Fruit fly (Drosophila melanogaster) whole organism, embryonic: Measurements from ENCODE around the gene Tsp66A.

Source experiments
- CG14965 ChIP-seq: fragments of 200-800 bp; sonication (Bioruptor generic); optimal IDR thresholded peaks from 2 replicates; lab custom pipeline; 2016; ENCODE audit warnings: missing biosample characterization, missing genetic modification characterization, borderline replicate concordance
- CG17359 ChIP-seq: fragments of 200-800 bp; sonication (Bioruptor generic); optimal IDR thresholded peaks from 3 replicates; lab custom pipeline; 2018; ENCODE audit warnings: missing biosample characterization, mild to moderate bottlenecking, missing genetic modification characterization, moderate library complexity
- CG17802 ChIP-seq: fragments of 200-800 bp; sonication (Bioruptor generic); optimal IDR thresholded peaks from 2 replicates; lab custom pipeline; 2018; ENCODE audit warnings: missing biosample characterization, mild to moderate bottlenecking, missing genetic modification characterization, moderate library complexity
- CG18599 ChIP-seq: fragments of 200-800 bp; sonication (Bioruptor generic); optimal IDR thresholded peaks from 3 replicates; lab custom pipeline; 2017; ENCODE audit warnings: missing biosample characterization, missing genetic modification characterization, mild to moderate bottlenecking, moderate library complexity, missing genetic modification reagents
- CG18619 ChIP-seq: fragments of 200-800 bp; sonication (Bioruptor generic); optimal IDR thresholded peaks from 3 replicates; lab custom pipeline; 2017; ENCODE audit warnings: missing biosample characterization, mild to moderate bottlenecking, missing genetic modification characterization
- CG2875 ChIP-seq: fragments of 200-800 bp; sonication (Bioruptor generic); optimal IDR thresholded peaks from 2 replicates; lab custom pipeline; 2017; ENCODE audit warnings: missing biosample characterization, mild to moderate bottlenecking, missing genetic modification characterization, missing genetic modification reagents
- CG3163 ChIP-seq: fragments of 200-800 bp; sonication (Bioruptor generic); optimal IDR thresholded peaks from 3 replicates; lab custom pipeline; 2016; ENCODE audit warnings: missing biosample characterization, missing genetic modification characterization
- CG3847 ChIP-seq: fragments of 200-800 bp; sonication (Bioruptor generic); IDR thresholded peaks from 2 replicates; pipeline ENCODE4 v1.3.6; 2022; ENCODE audit warnings: missing biosample characterization, missing genetic modification characterization
- CG9727 ChIP-seq: fragments of 200-800 bp; sonication (Bioruptor generic); optimal IDR thresholded peaks from 3 replicates; lab custom pipeline; 2017; ENCODE audit warnings: missing biosample characterization, mild to moderate bottlenecking, missing genetic modification characterization
- D ChIP-seq, 2 experiments: fragments of 200-800 bp in 1 of 2; fragments of >200 bp in 1 of 2; sonication (Bioruptor generic) in 1 of 2; optimal IDR thresholded peaks; 2 replicates in 1 of 2; 3 replicates in 1 of 2; lab custom pipeline; 2017; ENCODE audit warnings: mild to moderate bottlenecking in 1 of 2, missing biosample characterization in 1 of 2, missing genetic modification characterization in 1 of 2, missing genetic modification reagents in 1 of 2
- Dll ChIP-seq: fragments of 200-800 bp; sonication (Bioruptor generic); IDR thresholded peaks from 4 replicates; pipeline ENCODE4 v1.3.6; 2022; ENCODE audit warnings: missing biosample characterization, missing genetic modification characterization; ENCODE audit not compliant: partially characterized antibody
- Drgx ChIP-seq: fragments of 200-800 bp; sonication (Bioruptor generic); IDR thresholded peaks from 2 replicates; pipeline ENCODE4 v1.3.6; 2022; ENCODE audit warnings: missing biosample characterization, missing genetic modification characterization
- Hey ChIP-seq: fragments of 200-800 bp; sonication (Bioruptor generic); optimal IDR thresholded peaks from 3 replicates; lab custom pipeline; 2018; ENCODE audit warnings: missing biosample characterization, mild to moderate bottlenecking, missing genetic modification characterization
- Hr3 ChIP-seq: fragments of 200-800 bp; sonication (Bioruptor generic); optimal IDR thresholded peaks from 3 replicates; lab custom pipeline; 2016; ENCODE audit warnings: missing biosample characterization, missing genetic modification characterization
- MESR4 ChIP-seq: fragments of 200-800 bp; sonication (Bioruptor generic); optimal IDR thresholded peaks from 2 replicates; lab custom pipeline; 2018; ENCODE audit warnings: missing biosample characterization, mild to moderate bottlenecking, missing genetic modification characterization, moderate library complexity
- Optix ChIP-seq: fragments of 200-800 bp; sonication (Bioruptor generic); IDR thresholded peaks from 3 replicates; pipeline ENCODE4 v1.3.6; 2022; ENCODE audit warnings: missing biosample characterization, missing genetic modification characterization
- Pdp1 ChIP-seq, 2 experiments: fragments of 200-800 bp; sonication (Bioruptor generic); optimal IDR thresholded peaks; 3 replicates each; lab custom pipeline; 2016; ENCODE audit warnings: missing biosample characterization in 2 of 2, missing genetic modification characterization in 2 of 2, mild to moderate bottlenecking in 1 of 2, moderate library complexity in 1 of 2
- Side ChIP-seq: fragments of 200-800 bp; sonication (Bioruptor generic); optimal IDR thresholded peaks from 2 replicates; lab custom pipeline; 2016; ENCODE audit warnings: missing biosample characterization, missing genetic modification characterization
- bigmax ChIP-seq: fragments of 200-800 bp; sonication (Bioruptor generic); optimal IDR thresholded peaks from 2 replicates; lab custom pipeline; 2018; ENCODE audit warnings: missing biosample characterization, mild to moderate bottlenecking, missing genetic modification characterization
- caup ChIP-seq: fragments of 200-800 bp; sonication (Bioruptor generic); optimal IDR thresholded peaks from 3 replicates; lab custom pipeline; 2017; ENCODE audit warnings: missing biosample characterization, mild to moderate bottlenecking, missing genetic modification characterization, moderate library complexity; ENCODE audit not compliant: severe bottlenecking
- chinmo ChIP-seq: fragments of 200-800 bp; sonication (Bioruptor generic); IDR thresholded peaks from 4 replicates; pipeline ENCODE4 v1.3.6; 2022; ENCODE audit warnings: missing biosample characterization, missing genetic modification characterization; ENCODE audit not compliant: partially characterized antibody
- ems ChIP-seq: fragments of 200-800 bp; sonication (Bioruptor generic); optimal IDR thresholded peaks from 3 replicates; lab custom pipeline; 2016; ENCODE audit warnings: missing biosample characterization, missing genetic modification characterization
- fd3F ChIP-seq: fragments of 200-800 bp; sonication (Bioruptor generic); optimal IDR thresholded peaks from 2 replicates; lab custom pipeline; 2018; ENCODE audit warnings: missing biosample characterization, mild to moderate bottlenecking, missing genetic modification characterization, moderate library complexity
- fru ChIP-seq: fragments of >200 bp; optimal IDR thresholded peaks from 2 replicates; lab custom pipeline; 2017
- grn ChIP-seq: fragments of 200-800 bp; sonication (Bioruptor generic); optimal IDR thresholded peaks from 3 replicates; lab custom pipeline; 2017; ENCODE audit warnings: missing biosample characterization, missing genetic modification characterization
- gro ChIP-seq: fragments of 200-800 bp; sonication (Bioruptor generic); optimal IDR thresholded peaks from 2 replicates; lab custom pipeline; 2016; ENCODE audit warnings: missing biosample characterization, missing genetic modification characterization
- gsb ChIP-seq: fragments of 200-800 bp; sonication (Bioruptor generic); IDR thresholded peaks from 2 replicates; pipeline ENCODE4 v1.3.6; 2022; ENCODE audit warnings: missing biosample characterization, missing genetic modification characterization
- hkb ChIP-seq, 2 experiments: fragments of 200-800 bp in 1 of 2; fragments of >200 bp in 1 of 2; sonication (Bioruptor generic) in 1 of 2; IDR thresholded peaks in 1 of 2; optimal IDR thresholded peaks in 1 of 2; 2 replicates each; pipeline versions ENCODE4 v1.3.6 to Lab custom; 2017 to 2022; ENCODE audit warnings: missing biosample characterization in 1 of 2, missing genetic modification characterization in 1 of 2
- jumu ChIP-seq: fragments of 200-800 bp; sonication (Bioruptor generic); optimal IDR thresholded peaks from 3 replicates; lab custom pipeline; 2016; ENCODE audit warnings: missing biosample characterization, missing genetic modification characterization
- knrl ChIP-seq: fragments of 200-800 bp; sonication (Bioruptor generic); IDR thresholded peaks from 3 replicates; pipeline ENCODE4 v1.3.6; 2022; ENCODE audit warnings: missing biosample characterization, missing genetic modification characterization; ENCODE audit not compliant: partially characterized antibody
- mirr ChIP-seq: fragments of 200-800 bp; sonication (Bioruptor generic); optimal IDR thresholded peaks from 3 replicates; lab custom pipeline; 2018; ENCODE audit warnings: missing biosample characterization, mild to moderate bottlenecking, missing genetic modification characterization
- nerfin-2 ChIP-seq: fragments of 200-800 bp; sonication (Bioruptor generic); IDR thresholded peaks from 2 replicates; pipeline ENCODE4 v1.3.6; 2022; ENCODE audit warnings: missing biosample characterization, missing genetic modification characterization; ENCODE audit not compliant: partially characterized antibody
- nmo ChIP-seq: fragments of 200-800 bp; sonication (Bioruptor generic); optimal IDR thresholded peaks from 2 replicates; lab custom pipeline; 2018; ENCODE audit warnings: missing biosample characterization, mild to moderate bottlenecking, missing genetic modification characterization, moderate library complexity
- pfk ChIP-seq: fragments of 200-800 bp; sonication (Bioruptor generic); optimal IDR thresholded peaks from 2 replicates; lab custom pipeline; 2018; ENCODE audit warnings: missing biosample characterization, mild to moderate bottlenecking, missing genetic modification characterization, moderate library complexity
- prd ChIP-seq, 3 experiments: fragments of >200 bp in 2 of 3; fragments of 200-800 bp in 1 of 3; sonication (Bioruptor generic) in 1 of 3; optimal IDR thresholded peaks in 2 of 3; IDR thresholded peaks in 1 of 3; 2 replicates in 2 of 3; 3 replicates in 1 of 3; pipeline versions ENCODE4 v1.3.6 to Lab custom; 2017 to 2022; ENCODE audit warnings: missing biosample characterization in 1 of 3, missing genetic modification characterization in 1 of 3
- ranshi ChIP-seq: fragments of 200-800 bp; sonication (Bioruptor generic); IDR thresholded peaks from 2 replicates; pipeline ENCODE4 v1.3.6; 2022; ENCODE audit warnings: missing biosample characterization, missing genetic modification characterization
- row ChIP-seq: fragments of 200-800 bp; sonication (Bioruptor generic); IDR thresholded peaks from 3 replicates; pipeline ENCODE4 v1.3.6; 2022; ENCODE audit warnings: missing biosample characterization, missing genetic modification characterization
- scrt ChIP-seq: fragments of 200-800 bp; sonication (Bioruptor generic); optimal IDR thresholded peaks from 2 replicates; lab custom pipeline; 2018; ENCODE audit warnings: missing biosample characterization, mild to moderate bottlenecking, missing genetic modification characterization, moderate library complexity
- shn ChIP-seq: fragments of 200-800 bp; sonication (Bioruptor generic); optimal IDR thresholded peaks from 3 replicates; lab custom pipeline; 2016; ENCODE audit warnings: missing biosample characterization, missing genetic modification characterization
- sima ChIP-seq: fragments of 200-800 bp; sonication (Bioruptor generic); optimal IDR thresholded peaks from 2 replicates; lab custom pipeline; 2016; ENCODE audit warnings: missing biosample characterization, missing genetic modification characterization
- slou ChIP-seq: fragments of 200-800 bp; sonication (Bioruptor generic); optimal IDR thresholded peaks from 3 replicates; lab custom pipeline; 2016; ENCODE audit warnings: missing biosample characterization, missing genetic modification characterization
- sob ChIP-seq: fragments of 200-800 bp; sonication (Bioruptor generic); IDR thresholded peaks from 2 replicates; pipeline ENCODE4 v1.3.6; 2022; ENCODE audit warnings: missing biosample characterization, missing genetic modification characterization
- ssp ChIP-seq: fragments of 200-800 bp; sonication (Bioruptor generic); IDR thresholded peaks from 2 replicates; pipeline ENCODE4 v1.3.6; 2022; ENCODE audit warnings: missing biosample characterization, missing genetic modification characterization
- toy ChIP-seq: fragments of 200-800 bp; sonication (Bioruptor generic); IDR thresholded peaks from 2 replicates; pipeline ENCODE4 v1.3.6; 2022; ENCODE audit warnings: missing biosample characterization, missing genetic modification characterization
- trem ChIP-seq: fragments of 200-800 bp; optimal IDR thresholded peaks from 3 replicates; lab custom pipeline; 2019; ENCODE audit warnings: missing biosample characterization, mild to moderate bottlenecking, missing genetic modification characterization, moderate library complexity
- ttk ChIP-seq: fragments of 200-800 bp; sonication (Bioruptor generic); IDR thresholded peaks from 2 replicates; pipeline ENCODE4 v2.1.2; 2022; ENCODE audit warnings: missing biosample characterization, missing genetic modification characterization
- unc-4 ChIP-seq: fragments of 200-800 bp; sonication (Bioruptor generic); IDR thresholded peaks from 2 replicates; pipeline ENCODE4 v1.3.6; 2022; ENCODE audit warnings: missing biosample characterization, missing genetic modification characterization; ENCODE audit not compliant: partially characterized antibody
- zen2 ChIP-seq: fragments of 200-800 bp; sonication (Bioruptor generic); IDR thresholded peaks from 3 replicates; pipeline ENCODE4 v1.3.6; 2022; ENCODE audit warnings: missing biosample characterization, missing genetic modification characterization; ENCODE audit not compliant: partially characterized antibody
- zf30C ChIP-seq: fragments of 200-800 bp; sonication (Bioruptor generic); optimal IDR thresholded peaks from 3 replicates; lab custom pipeline; 2018; ENCODE audit warnings: missing biosample characterization, mild to moderate bottlenecking, missing genetic modification characterization

Tsp66A gene

dm6 chr3L:7423517-7423916 lies 41.8 kb upstream of the Tsp66A start, which contains the start of gene CG42458 (continued):
- TF ChIP-seq knrl (GFP tag; lab: Robert Waterston, UW) (no peak), row (GFP tag; lab: Robert Waterston, UW) (no peak), CG17802 (tag; lab: Kevin White, UChicago) (no peak), scrt (GFP tag; lab: Kevin White, UChicago) (peak; percentile 6), CG17359 (tag; lab: Kevin White, UChicago) (no peak), Hey (tag; lab: Kevin White, UChicago) (no peak), CG2875 (GFP tag; lab: Kevin White, UChicago) (no peak), sob (GFP tag; lab: Robert Waterston, UW) (no peak), zf30C (GFP tag; lab: Kevin White, UChicago) (no peak), gro (GFP tag; lab: Kevin White, UChicago) (no peak), fd3F (GFP tag; lab: Kevin White, UChicago) (no peak), sima (GFP tag; lab: Kevin White, UChicago) (no peak), slou (GFP tag; lab: Kevin White, UChicago) (no peak), Dll (no peak), trem (tag; lab: Kevin White, UChicago) (no peak), CG18619 (GFP tag; lab: Kevin White, UChicago) (no peak), bigmax (GFP tag; lab: Kevin White, UChicago) (no peak), Optix (GFP tag; lab: Robert Waterston, UW) (no peak), D (optimal IDR thresholded peaks at IDR 0.05; lab: Kevin White, UChicago) (no peak), D (GFP tag; optimal IDR thresholded peaks at IDR 0.05; lab: Kevin White, UChicago) (no peak), nmo (GFP tag; lab: Kevin White, UChicago) (no peak), gsb (GFP tag; lab: Robert Waterston, UW) (no peak), Pdp1 (GFP tag; optimal IDR thresholded peaks at IDR 0.05; lab: Kevin White, UChicago) (no peak), caup (GFP tag; lab: Kevin White, UChicago) (peak; percentile 23), chinmo (GFP tag; lab: Robert Waterston, UW) (0 out of 4 replicates have a peak, but pooled peaks have one; percentile 33), ems (GFP tag; lab: Kevin White, UChicago) (no peak), Side (no peak), mirr (GFP tag; lab: Kevin White, UChicago) (no peak), ttk (no peak; the same call in 1 of the 2 replicates), Drgx (no peak), MESR4 (GFP tag; lab: Kevin White, UChicago) (no peak), CG3163 (GFP tag; lab: Kevin White, UChicago) (no peak), fru (lab: Kevin White, UChicago) (no peak), CG14965 (GFP tag; lab: Kevin White, UChicago) (no peak), CG9727 (GFP tag; lab: Kevin White, UChicago) (no peak), jumu (GFP tag; lab: Kevin White, UChicago) (no peak), unc-4 (GFP tag; lab: Robert Waterston, UW) (no peak), hkb (optimal IDR thresholded peaks at IDR 0.05; lab: Kevin White, UChicago) (no peak), hkb (GFP tag; IDR thresholded peaks at IDR 0.05; lab: Robert Waterston, UW) (no peak), grn (GFP tag; lab: Kevin White, UChicago) (no peak), toy (GFP tag; lab: Robert Waterston, UW) (no peak), prd (optimal IDR thresholded peaks at IDR 0.05; lab: Kevin White, UChicago) (no peak), prd (GFP tag; IDR thresholded peaks at IDR 0.05; lab: Robert Waterston, UW) (0 out of 3 replicates have a peak, but pooled peaks have one; percentile 20), pfk (GFP tag; lab: Kevin White, UChicago) (no peak), zen2 (GFP tag; lab: Robert Waterston, UW) (no peak), nerfin-2 (GFP tag; lab: Robert Waterston, UW) (no peak), Hr3 (GFP tag; lab: Kevin White, UChicago) (no peak), CG18599 (GFP tag; lab: Kevin White, UChicago) (peak; percentile 34), CG3847 (no peak), ssp (no peak), ranshi (GFP tag; lab: Robert Waterston, UW) (no peak), shn (no peak)
